Worm (Caenorhabditis elegans) whole organism, mixed stage, embryonic: ENCODE results near the gene taf-6.1.

ENCODE experiments used
- lin-13 ChIP-seq: fragments of 150-350 bp; optimal IDR thresholded peaks from 2 replicates; lab custom pipeline; 2014; ENCODE audit warnings: missing biosample characterization, missing genetic modification characterization
- pha-4 ChIP-seq: fragments of 150-350 bp; optimal IDR thresholded peaks from 2 replicates; lab custom pipeline; 2018; ENCODE audit warnings: missing biosample characterization, missing genetic modification reagents, missing genetic modification characterization
- unc-39 ChIP-seq: fragments of 150-350 bp; optimal IDR thresholded peaks from 2 replicates; lab custom pipeline; 2014; ENCODE audit warnings: missing biosample characterization, missing genetic modification characterization

DNA sequence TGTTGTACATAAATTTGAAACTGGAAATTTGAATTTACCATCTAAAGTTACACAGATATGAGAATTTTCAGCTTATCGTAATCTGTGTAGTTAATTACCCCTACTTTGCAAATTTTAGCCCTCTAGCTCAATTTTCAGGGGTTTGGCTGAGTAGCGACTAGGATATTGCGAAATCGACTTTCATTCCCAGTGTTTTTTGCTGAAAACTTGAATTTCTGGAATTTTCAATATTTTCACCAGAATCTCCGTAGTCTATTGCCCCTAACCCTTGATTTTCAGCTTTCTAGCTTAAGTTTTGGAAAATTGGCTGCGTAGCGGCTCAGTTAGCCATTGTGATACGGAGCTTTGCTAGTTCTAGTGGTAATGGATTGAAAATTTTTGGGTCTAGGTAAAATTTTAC lies 29.4 kb downstream of the taf-6.1 start:
- TF ChIP-seq unc-39 (tag; lab: Kevin White, UChicago) = no peak
- no peak for TF ChIP-seq pha-4 (tag; lab: Kevin White, UChicago)
- no peak for TF ChIP-seq lin-13
